Fruit fly (Drosophila melanogaster) whole organism, embryonic: ENCODE results near the gene mRF1.
A peak's percentile ranks its signal among the peaks of the same experiment; 100 is the strongest.

Experiments
- Blimp-1 ChIP-seq: fragments of 200-800 bp; sonication (Bioruptor generic); optimal IDR thresholded peaks from 3 replicates; lab custom pipeline; 2018; ENCODE audit warnings: missing biosample characterization, missing genetic modification characterization, mild to moderate bottlenecking, moderate library complexity, missing genetic modification reagents
- CG10366 ChIP-seq: fragments of 200-800 bp; sonication (Bioruptor generic); IDR thresholded peaks from 2 replicates; pipeline ENCODE4 v1.3.6; 2022; ENCODE audit warnings: missing biosample characterization, missing genetic modification characterization
- CG10979 ChIP-seq: fragments of 200-800 bp; sonication (Bioruptor generic); optimal IDR thresholded peaks from 2 replicates; lab custom pipeline; 2018; ENCODE audit warnings: missing biosample characterization, mild to moderate bottlenecking, missing genetic modification characterization, moderate library complexity
- CG11093 ChIP-seq: fragments of 200-800 bp; sonication (Bioruptor generic); IDR thresholded peaks from 3 replicates; pipeline ENCODE4 v1.3.6; 2022; ENCODE audit warnings: missing biosample characterization, missing genetic modification characterization
- CG11504 ChIP-seq: fragments of 200-800 bp; sonication (Bioruptor generic); optimal IDR thresholded peaks from 3 replicates; lab custom pipeline; 2019; ENCODE audit warnings: missing biosample characterization, mild to moderate bottlenecking, missing genetic modification characterization, moderate library complexity
- CG13775 ChIP-seq: fragments of 200-800 bp; sonication (Bioruptor generic); optimal IDR thresholded peaks from 3 replicates; lab custom pipeline; 2017; ENCODE audit warnings: missing biosample characterization, mild to moderate bottlenecking, missing genetic modification characterization
- CG15601 ChIP-seq: fragments of 200-800 bp; sonication (Bioruptor generic); optimal IDR thresholded peaks from 3 replicates; lab custom pipeline; 2019; ENCODE audit warnings: missing biosample characterization, mild to moderate bottlenecking, missing genetic modification characterization, moderate library complexity
- CG16813 ChIP-seq: fragments of 200-800 bp; sonication (Bioruptor generic); IDR thresholded peaks from 3 replicates; pipeline ENCODE4 v1.3.6; 2022; ENCODE audit warnings: missing biosample characterization, missing genetic modification characterization; ENCODE audit not compliant: partially characterized antibody
- CG2199 ChIP-seq: fragments of 200-800 bp; sonication (Bioruptor generic); IDR thresholded peaks from 3 replicates; pipeline ENCODE4 v1.3.6; 2022; ENCODE audit warnings: missing biosample characterization, missing genetic modification characterization
- CG3065 ChIP-seq: fragments of 200-800 bp; sonication (Bioruptor generic); optimal IDR thresholded peaks from 2 replicates; lab custom pipeline; 2016; ENCODE audit warnings: missing biosample characterization, missing genetic modification characterization
- CG34376 ChIP-seq: fragments of 200-800 bp; sonication (Bioruptor generic); optimal IDR thresholded peaks from 2 replicates; lab custom pipeline; 2018; ENCODE audit warnings: missing biosample characterization, mild to moderate bottlenecking, missing genetic modification characterization
- CG3838 ChIP-seq: fragments of 200-800 bp; sonication (Bioruptor generic); optimal IDR thresholded peaks from 3 replicates; lab custom pipeline; 2016; ENCODE audit warnings: missing biosample characterization, missing genetic modification characterization
- CG5180 ChIP-seq: fragments of 200-800 bp; sonication (Bioruptor generic); optimal IDR thresholded peaks from 3 replicates; lab custom pipeline; 2017; ENCODE audit warnings: missing biosample characterization, missing genetic modification characterization, mild to moderate bottlenecking, moderate library complexity, missing genetic modification reagents
- CG7745 ChIP-seq: fragments of 200-800 bp; sonication (Bioruptor generic); optimal IDR thresholded peaks from 2 replicates; lab custom pipeline; 2018; ENCODE audit warnings: missing biosample characterization, mild to moderate bottlenecking, missing genetic modification characterization, moderate library complexity
- CG7987 ChIP-seq: fragments of 200-800 bp; sonication (Bioruptor generic); optimal IDR thresholded peaks from 2 replicates; lab custom pipeline; 2018; ENCODE audit warnings: missing biosample characterization, mild to moderate bottlenecking, missing genetic modification characterization, moderate library complexity
- CG8089 ChIP-seq: fragments of 200-800 bp; sonication (Bioruptor generic); optimal IDR thresholded peaks from 3 replicates; lab custom pipeline; 2016; ENCODE audit warnings: missing biosample characterization, missing genetic modification characterization
- CG9609 ChIP-seq: fragments of 200-800 bp; sonication (Bioruptor generic); optimal IDR thresholded peaks from 3 replicates; lab custom pipeline; 2016; ENCODE audit warnings: missing biosample characterization, missing genetic modification characterization
- CkIIα-i1 ChIP-seq: fragments of 200-800 bp; sonication (Bioruptor generic); IDR thresholded peaks from 2 replicates; pipeline ENCODE4 v1.3.6; 2022; ENCODE audit warnings: missing biosample characterization, missing genetic modification characterization
- CrebB ChIP-seq: fragments of 200-800 bp; sonication (Bioruptor generic); optimal IDR thresholded peaks from 3 replicates; lab custom pipeline; 2018; ENCODE audit warnings: missing biosample characterization, mild to moderate bottlenecking, missing genetic modification characterization
- Drgx ChIP-seq: fragments of 200-800 bp; sonication (Bioruptor generic); IDR thresholded peaks from 2 replicates; pipeline ENCODE4 v1.3.6; 2022; ENCODE audit warnings: missing biosample characterization, missing genetic modification characterization
- E2f2 ChIP-seq: fragments of 200-800 bp; sonication (Bioruptor generic); IDR thresholded peaks from 2 replicates; pipeline ENCODE4 v1.3.6; 2022; ENCODE audit warnings: missing biosample characterization, missing genetic modification characterization
- Ets65A ChIP-seq: fragments of 200-800 bp; sonication (Bioruptor generic); peaks from one replicate; lab custom pipeline; 2016; ENCODE audit warnings: missing biosample characterization, missing genetic modification characterization
- HLH54F ChIP-seq: fragments of 200-800 bp; sonication (Bioruptor generic); optimal IDR thresholded peaks from 3 replicates; lab custom pipeline; 2016; ENCODE audit warnings: missing biosample characterization, missing genetic modification characterization
- Hr3 ChIP-seq: fragments of 200-800 bp; sonication (Bioruptor generic); optimal IDR thresholded peaks from 3 replicates; lab custom pipeline; 2016; ENCODE audit warnings: missing biosample characterization, missing genetic modification characterization
- Jarid2 ChIP-seq: fragments of 200-800 bp; sonication (Bioruptor generic); optimal IDR thresholded peaks from 3 replicates; lab custom pipeline; 2017; ENCODE audit warnings: mild to moderate bottlenecking, missing biosample characterization, missing genetic modification reagents, missing genetic modification characterization
- Lim3 ChIP-seq: fragments of 200-800 bp; sonication (Bioruptor generic); IDR thresholded peaks from 2 replicates; pipeline ENCODE4 v1.3.6; 2022; ENCODE audit warnings: missing biosample characterization, missing genetic modification characterization
- Med ChIP-seq: fragments of 200-800 bp; sonication (Bioruptor generic); peaks from one replicate; lab custom pipeline; 2016; ENCODE audit warnings: missing biosample characterization, missing genetic modification characterization, mild to moderate bottlenecking, inconsistent platforms, moderate library complexity
- PHDP ChIP-seq: fragments of 200-800 bp; sonication (Bioruptor generic); optimal IDR thresholded peaks from 3 replicates; lab custom pipeline; 2018; ENCODE audit warnings: missing biosample characterization, mild to moderate bottlenecking, missing genetic modification characterization, moderate library complexity
- Ravus ChIP-seq: fragments of 200-800 bp; sonication (Bioruptor generic); IDR thresholded peaks from 2 replicates; pipeline ENCODE4 v1.3.6; 2022; ENCODE audit warnings: missing biosample characterization, missing genetic modification characterization
- Sox102F ChIP-seq: fragments of 200-800 bp; sonication (Bioruptor generic); optimal IDR thresholded peaks from 2 replicates; lab custom pipeline; 2018; ENCODE audit warnings: missing biosample characterization, mild to moderate bottlenecking, missing genetic modification characterization, moderate library complexity
- Stat92E ChIP-seq, 3 experiments: fragments of >200 bp in 2 of 3; fragments of 200-800 bp in 1 of 3; sonication (Bioruptor generic) in 1 of 3; optimal IDR thresholded peaks; 2 replicates each; lab custom pipeline; 2017 to 2019; ENCODE audit warnings: missing biosample characterization in 3 of 3, missing genetic modification characterization in 3 of 3, mild to moderate bottlenecking in 1 of 3, moderate library complexity in 1 of 3
- Xrp1 ChIP-seq: fragments of 200-800 bp; sonication (Bioruptor generic); IDR thresholded peaks from 2 replicates; pipeline ENCODE4 v1.3.6; 2022; ENCODE audit warnings: missing biosample characterization, missing genetic modification characterization
- az2 ChIP-seq: fragments of 200-800 bp; sonication (Bioruptor generic); optimal IDR thresholded peaks from 3 replicates; lab custom pipeline; 2016; ENCODE audit warnings: missing biosample characterization, missing genetic modification characterization
- bcd ChIP-seq: fragments of 200-800 bp; sonication (Bioruptor generic); optimal IDR thresholded peaks from 2 replicates; lab custom pipeline; 2017; ENCODE audit warnings: missing biosample characterization, mild to moderate bottlenecking, missing genetic modification characterization
- ci ChIP-seq: fragments of 200-800 bp; sonication (Bioruptor generic); IDR thresholded peaks from 3 replicates; pipeline ENCODE4 v1.3.6; 2022; ENCODE audit warnings: missing biosample characterization, missing genetic modification characterization
- dysf ChIP-seq: fragments of 200-800 bp; sonication (Bioruptor generic); IDR thresholded peaks from 3 replicates; pipeline ENCODE4 v1.3.6; 2022; ENCODE audit warnings: missing biosample characterization, missing genetic modification characterization
- fd102C ChIP-seq: fragments of 200-800 bp; sonication (Bioruptor generic); optimal IDR thresholded peaks from 2 replicates; lab custom pipeline; 2018; ENCODE audit warnings: missing biosample characterization, mild to moderate bottlenecking, missing genetic modification characterization, moderate library complexity
- gfzf ChIP-seq: fragments of 200-800 bp; sonication (Bioruptor generic); optimal IDR thresholded peaks from 2 replicates; lab custom pipeline; 2016; ENCODE audit warnings: missing biosample characterization, mild to moderate bottlenecking, missing genetic modification characterization, moderate library complexity
- grau ChIP-seq: fragments of 200-800 bp; optimal IDR thresholded peaks from 3 replicates; lab custom pipeline; 2019; ENCODE audit warnings: missing biosample characterization, mild to moderate bottlenecking, missing genetic modification characterization, moderate library complexity
- lmd ChIP-seq: fragments of 200-800 bp; sonication (Bioruptor generic); IDR thresholded peaks from 2 replicates; pipeline ENCODE4 v1.3.6; 2022; ENCODE audit warnings: missing biosample characterization, missing genetic modification characterization
- mld ChIP-seq: fragments of 200-800 bp; sonication (Bioruptor generic); IDR thresholded peaks from 3 replicates; pipeline ENCODE4 v1.3.6; 2022; ENCODE audit warnings: missing biosample characterization, missing genetic modification characterization; ENCODE audit not compliant: partially characterized antibody
- nmo ChIP-seq: fragments of 200-800 bp; sonication (Bioruptor generic); optimal IDR thresholded peaks from 2 replicates; lab custom pipeline; 2018; ENCODE audit warnings: missing biosample characterization, mild to moderate bottlenecking, missing genetic modification characterization, moderate library complexity
- nom ChIP-seq: fragments of 200-800 bp; sonication (Bioruptor generic); optimal IDR thresholded peaks from 2 replicates; lab custom pipeline; 2017; ENCODE audit warnings: missing biosample characterization, missing genetic modification characterization, mild to moderate bottlenecking, moderate library complexity, missing genetic modification reagents
- pros ChIP-seq: fragments of 200-800 bp; sonication (Bioruptor generic); optimal IDR thresholded peaks from 3 replicates; lab custom pipeline; 2019; ENCODE audit warnings: missing biosample characterization, mild to moderate bottlenecking, missing genetic modification characterization, moderate library complexity
- row ChIP-seq: fragments of 200-800 bp; sonication (Bioruptor generic); IDR thresholded peaks from 3 replicates; pipeline ENCODE4 v1.3.6; 2022; ENCODE audit warnings: missing biosample characterization, missing genetic modification characterization
- sens ChIP-seq: fragments of 200-800 bp; sonication (Bioruptor generic); peaks from one replicate; lab custom pipeline; 2016; ENCODE audit warnings: missing biosample characterization, missing genetic modification characterization
- sens-2 ChIP-seq: fragments of 200-800 bp; sonication (Bioruptor generic); IDR thresholded peaks from 2 replicates; pipeline ENCODE4 v1.3.6; 2022; ENCODE audit warnings: missing biosample characterization, missing genetic modification characterization
- toy ChIP-seq: fragments of 200-800 bp; sonication (Bioruptor generic); IDR thresholded peaks from 2 replicates; pipeline ENCODE4 v1.3.6; 2022; ENCODE audit warnings: missing biosample characterization, missing genetic modification characterization

mRF1 gene

DNA sequence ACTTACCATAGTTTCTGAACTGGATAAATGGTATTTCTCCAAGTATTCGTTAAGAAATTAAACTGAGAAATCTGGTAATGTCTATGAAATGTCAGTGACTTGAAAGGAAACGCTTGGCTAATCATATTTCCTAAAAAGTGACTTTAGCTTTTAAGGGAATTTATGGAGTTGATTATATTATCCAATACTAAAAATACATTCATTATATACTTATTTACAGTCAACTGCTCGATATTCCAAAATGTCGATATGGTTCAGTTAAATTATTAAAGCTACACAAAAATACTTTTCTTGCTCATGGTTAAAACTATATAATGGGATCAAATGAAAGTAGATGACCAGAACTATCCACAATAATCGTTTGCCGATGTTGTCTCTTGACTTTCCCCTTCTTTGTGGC, 46.0 kb downstream of the mRF1 start, which contains the start of gene CG31848:
Gene CG31848, minus strand, starts transcription at position 101 of the 400 bp plus-strand sequence.
- TF ChIP-seq sens-2, result no peak
- TF ChIP-seq CG16813, result no peak
- TF ChIP-seq Ravus (GFP tag; lab: Robert Waterston, UW), result no peak
- no peak for TF ChIP-seq CG3838 (GFP tag; lab: Kevin White, UChicago)
- TF ChIP-seq CrebB (tag; lab: Kevin White, UChicago), result no peak
- no peak for TF ChIP-seq CkIIα-i1 (GFP tag; lab: Robert Waterston, UW)
- TF ChIP-seq CG10366 (GFP tag; lab: Robert Waterston, UW), result no peak

DNA sequence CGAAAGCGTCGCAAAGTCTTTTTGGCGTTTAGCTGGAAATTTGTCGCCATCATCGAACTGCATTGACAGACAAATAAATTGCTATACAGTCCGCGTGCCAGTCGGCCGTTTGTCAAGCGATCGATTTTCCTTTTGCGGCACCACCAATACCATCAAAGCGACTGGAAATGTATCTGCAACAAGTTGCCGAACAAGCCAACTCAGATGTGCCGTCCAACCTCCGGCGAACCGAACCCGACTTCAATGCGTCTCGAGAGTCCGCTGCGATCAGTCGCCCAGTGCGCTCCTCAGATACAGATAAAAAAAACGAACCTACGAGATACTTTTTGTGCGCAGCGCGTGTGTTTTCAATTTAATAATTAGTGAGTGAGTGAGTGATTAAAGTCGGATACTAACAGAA, 46.8 kb downstream of the mRF1 start:
- TF ChIP-seq dysf (GFP tag; lab: Robert Waterston, UW) (no peak), Med (GFP tag; lab: Kevin White, UChicago) (peak; percentile 22), CG13775 (GFP tag; lab: Kevin White, UChicago) (no peak), pros (no peak), CG8089 (GFP tag; lab: Kevin White, UChicago) (no peak), fd102C (no peak), toy (GFP tag; lab: Robert Waterston, UW) (no peak), bcd (GFP tag; lab: Kevin White, UChicago) (no peak), gfzf (GFP tag; lab: Kevin White, UChicago) (no peak), E2f2 (GFP tag; lab: Robert Waterston, UW) (no peak), CG11504 (tag; lab: Kevin White, UChicago) (peak; percentile 96), Drgx (GFP tag; lab: Robert Waterston, UW) (peak; percentile 43; the same call in 1 of the 2 replicates), grau (tag; lab: Kevin White, UChicago) (no peak), Jarid2 (GFP tag; lab: Kevin White, UChicago) (peak; percentile 13), HLH54F (GFP tag; lab: Kevin White, UChicago) (no peak), row (0 out of 3 replicates have a peak, but pooled peaks have one; percentile 21), az2 (no peak), CG15601 (peak; percentile 5), CG5180 (GFP tag; lab: Kevin White, UChicago) (peak; percentile 87), PHDP (no peak), Lim3 (GFP tag; lab: Robert Waterston, UW) (no peak), Hr3 (no peak), CG7987 (no peak), CG11093 (GFP tag; lab: Robert Waterston, UW) (no peak), ci (GFP tag; lab: Robert Waterston, UW) (no peak), Ets65A (GFP tag; lab: Kevin White, UChicago) (peak; percentile 83), sens (GFP tag; lab: Kevin White, UChicago) (peak; percentile 55), Sox102F (no peak)

DNA sequence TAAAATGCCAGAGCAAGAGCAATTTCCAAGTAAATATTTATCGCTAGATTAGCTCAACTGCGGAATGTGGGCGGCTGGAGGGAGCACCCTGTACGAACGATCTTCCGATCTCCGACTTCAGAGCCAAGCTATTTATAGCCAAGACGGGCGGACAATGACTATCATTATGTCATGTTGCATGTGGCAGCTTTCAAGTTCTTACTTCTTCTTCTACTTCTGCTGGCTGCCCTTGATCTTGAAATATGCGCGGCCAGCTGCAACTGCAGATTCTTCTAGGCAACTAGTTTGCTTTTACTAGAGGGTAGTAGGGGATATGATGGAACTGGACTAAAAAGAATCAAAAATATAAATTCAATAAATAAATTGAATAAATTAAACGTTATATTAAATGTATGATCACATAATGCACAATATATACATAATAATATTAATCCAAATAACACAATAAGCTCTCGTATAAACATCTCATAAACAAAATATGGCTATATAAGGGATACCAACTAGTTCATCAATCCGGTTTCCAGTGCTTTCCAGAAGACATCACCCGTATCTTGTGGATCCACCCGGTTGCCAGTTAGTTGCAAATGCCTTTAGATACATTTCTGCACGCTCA, 48.4 kb downstream of the mRF1 start:
- TF ChIP-seq CG10979 (tag; lab: Kevin White, UChicago) (peak; percentile 10), lmd (GFP tag; lab: Robert Waterston, UW) (0 out of 2 replicates have a peak, but pooled peaks have one; percentile 15), CG34376 (GFP tag; lab: Kevin White, UChicago) (no peak), CG9609 (GFP tag; lab: Kevin White, UChicago) (no peak), CG3065 (GFP tag; lab: Kevin White, UChicago) (no peak), CG2199 (GFP tag; lab: Robert Waterston, UW) (0 out of 3 replicates have a peak, but pooled peaks have one; percentile 15), CG7745 (no peak), mld (GFP tag; lab: Robert Waterston, UW) (no peak), nmo (peak; percentile 12), Blimp-1 (GFP tag; lab: Kevin White, UChicago) (peak; percentile 5), Xrp1 (GFP tag; lab: Robert Waterston, UW) (peak; percentile 31; the same call in 1 of the 2 replicates), nom (GFP tag; lab: Kevin White, UChicago) (peak; percentile 41), CG11504 (tag; lab: Kevin White, UChicago) (peak; percentile 3), Stat92E (GFP tag; optimal IDR thresholded peaks at IDR 0.05; lab: Kevin White, UChicago) (no peak)
